Worm (Caenorhabditis elegans) whole organism, L1 larva: ENCODE measurements around the gene W03F9.11.

Experiments used
- C04F5.9 ChIP-seq: sonication (generic microtip); optimal IDR thresholded peaks from 2 replicates; lab custom pipeline; 2016; ENCODE audit warnings: missing genetic modification characterization, missing compliant biosample characterization
- F16B12.6 ChIP-seq: fragments of 150-350 bp; optimal IDR thresholded peaks from 2 replicates; lab custom pipeline; 2014; ENCODE audit warnings: missing biosample characterization, missing genetic modification characterization
- aha-1 ChIP-seq: fragments of 150-350 bp; optimal IDR thresholded peaks from 2 replicates; lab custom pipeline; 2014; ENCODE audit warnings: missing biosample characterization, missing genetic modification characterization
- blmp-1 ChIP-seq: fragments of 150-350 bp; optimal IDR thresholded peaks from 2 replicates; lab custom pipeline; 2014; ENCODE audit warnings: missing biosample characterization, missing genetic modification characterization
- ceh-63 ChIP-seq: fragments of 200-800 bp; sonication (Bioruptor generic); optimal IDR thresholded peaks from 2 replicates; lab custom pipeline; 2018; ENCODE audit warnings: mild to moderate bottlenecking, missing genetic modification characterization, missing compliant biosample characterization
- ceh-8 ChIP-seq: fragments of 200-800 bp; sonication (Bioruptor generic); optimal IDR thresholded peaks from 2 replicates; lab custom pipeline; 2018; ENCODE audit warnings: mild to moderate bottlenecking, missing genetic modification characterization, moderate library complexity, missing compliant biosample characterization
- ceh-82 ChIP-seq, 3 experiments: fragments of 150-350 bp in 1 of 3; sonication (generic microtip) in 2 of 3; optimal IDR thresholded peaks; 2 replicates each; lab custom pipeline; 2014 to 2017; ENCODE audit warnings: missing biosample characterization in 3 of 3, missing genetic modification characterization in 3 of 3
- ceh-88 ChIP-seq: fragments of 200-800 bp; sonication (Bioruptor generic); IDR thresholded peaks from 2 replicates; pipeline ENCODE4 v1.3.6; 2022; ENCODE audit warnings: missing genetic modification characterization, missing compliant biosample characterization
- elt-2 ChIP-seq: sonication (generic microtip); optimal IDR thresholded peaks from 2 replicates; lab custom pipeline; 2016; ENCODE audit warnings: missing genetic modification characterization, mild to moderate bottlenecking, inconsistent platforms, missing compliant biosample characterization, missing genetic modification reagents
- fkh-8 ChIP-seq: sonication (generic microtip); optimal IDR thresholded peaks from 2 replicates; lab custom pipeline; 2016; ENCODE audit warnings: mild to moderate bottlenecking, missing genetic modification characterization, missing compliant biosample characterization
- fos-1 ChIP-seq: fragments of 150-350 bp; optimal IDR thresholded peaks from 2 replicates; lab custom pipeline; 2014; ENCODE audit warnings: missing biosample characterization, missing genetic modification characterization
- hlh-4 ChIP-seq: sonication (generic microtip); optimal IDR thresholded peaks from 2 replicates; lab custom pipeline; 2016; ENCODE audit warnings: mild to moderate bottlenecking, missing genetic modification characterization, missing compliant biosample characterization
- hpl-2 ChIP-seq: fragments of 150-350 bp; optimal IDR thresholded peaks from 2 replicates; lab custom pipeline; 2014; ENCODE audit warnings: missing biosample characterization, missing genetic modification reagents, missing genetic modification characterization
- jun-1 ChIP-seq: fragments of 150-350 bp; optimal IDR thresholded peaks from 2 replicates; lab custom pipeline; 2014; ENCODE audit warnings: missing biosample characterization, missing genetic modification reagents, missing genetic modification characterization
- lin-14 ChIP-seq: fragments of 200-800 bp; sonication (Bioruptor generic); optimal IDR thresholded peaks from 2 replicates; lab custom pipeline; 2018; ENCODE audit warnings: mild to moderate bottlenecking, missing genetic modification characterization, moderate library complexity, missing compliant biosample characterization
- lin-35 ChIP-seq, 2 experiments: fragments of 150-350 bp; optimal IDR thresholded peaks; 2 replicates each; lab custom pipeline; 2014; ENCODE audit warnings: missing biosample characterization in 2 of 2, missing genetic modification characterization in 2 of 2, missing genetic modification reagents in 2 of 2
- lin-39 ChIP-seq: fragments of 150-350 bp; optimal IDR thresholded peaks from 2 replicates; lab custom pipeline; 2014; ENCODE audit warnings: missing biosample characterization, missing genetic modification reagents, missing genetic modification characterization
- lir-3 ChIP-seq: sonication (generic microtip); optimal IDR thresholded peaks from 2 replicates; lab custom pipeline; 2016; ENCODE audit warnings: mild to moderate bottlenecking, missing genetic modification characterization, moderate library complexity, missing compliant biosample characterization; ENCODE audit not compliant: poor library complexity
- mab-9 ChIP-seq: fragments of 200-800 bp; sonication (Bioruptor generic); IDR thresholded peaks from 2 replicates; pipeline ENCODE4 v1.3.6; 2022; ENCODE audit warnings: missing genetic modification reagents, missing genetic modification characterization, missing compliant biosample characterization
- mdl-1 ChIP-seq, 2 experiments: fragments of 150-350 bp; optimal IDR thresholded peaks; 2 replicates each; lab custom pipeline; 2014 to 2017; ENCODE audit warnings: missing biosample characterization in 2 of 2, missing genetic modification characterization in 2 of 2, inconsistent platforms in 1 of 2
- nhr-12 ChIP-seq: sonication (generic microtip); optimal IDR thresholded peaks from 2 replicates; lab custom pipeline; 2017; ENCODE audit warnings: missing biosample characterization, missing genetic modification characterization
- nhr-237 ChIP-seq: fragments of 150-350 bp; optimal IDR thresholded peaks from 2 replicates; lab custom pipeline; 2014; ENCODE audit warnings: missing biosample characterization, missing genetic modification characterization
- nhr-28 ChIP-seq: fragments of 150-350 bp; optimal IDR thresholded peaks from 2 replicates; lab custom pipeline; 2014; ENCODE audit warnings: missing biosample characterization, missing genetic modification characterization
- nhr-76 ChIP-seq: sonication (generic microtip); optimal IDR thresholded peaks from 2 replicates; lab custom pipeline; 2017; ENCODE audit warnings: missing biosample characterization, missing genetic modification characterization
- nhr-77 ChIP-seq: fragments of 150-350 bp; optimal IDR thresholded peaks from 2 replicates; lab custom pipeline; 2014; ENCODE audit warnings: missing biosample characterization, missing genetic modification characterization
- nhr-85 ChIP-seq: sonication (generic microtip); peaks from one replicate; lab custom pipeline; 2016; ENCODE audit warnings: missing genetic modification characterization, inconsistent platforms, missing compliant biosample characterization
- nhr-90 ChIP-seq: sonication (generic microtip); optimal IDR thresholded peaks from 2 replicates; lab custom pipeline; 2016; ENCODE audit warnings: mild to moderate bottlenecking, missing genetic modification characterization, missing compliant biosample characterization; ENCODE audit not compliant: poor library complexity
- rnt-1 ChIP-seq: sonication (generic microtip); optimal IDR thresholded peaks from 2 replicates; lab custom pipeline; 2016; ENCODE audit warnings: mild to moderate bottlenecking, missing genetic modification characterization, moderate library complexity, missing compliant biosample characterization
- snpc-4 ChIP-seq: fragments of 150-350 bp; optimal IDR thresholded peaks from 2 replicates; lab custom pipeline; 2014; ENCODE audit warnings: missing biosample characterization, missing genetic modification characterization
- snu-23 ChIP-seq: sonication (generic microtip); optimal IDR thresholded peaks from 2 replicates; lab custom pipeline; 2016; ENCODE audit warnings: missing genetic modification characterization, missing compliant biosample characterization
- sptf-1 ChIP-seq: fragments of 150-350 bp; optimal IDR thresholded peaks from 2 replicates; lab custom pipeline; 2014; ENCODE audit warnings: missing biosample characterization, missing genetic modification characterization
- sup-37 ChIP-seq: fragments of 200-800 bp; sonication (Bioruptor generic); optimal IDR thresholded peaks from 2 replicates; lab custom pipeline; 2018; ENCODE audit warnings: mild to moderate bottlenecking, missing genetic modification characterization, missing compliant biosample characterization
- swsn-7 ChIP-seq: sonication (generic microtip); optimal IDR thresholded peaks from 2 replicates; lab custom pipeline; 2016; ENCODE audit warnings: missing genetic modification characterization, missing compliant biosample characterization
- tbx-2 ChIP-seq: sonication (generic microtip); optimal IDR thresholded peaks from 2 replicates; lab custom pipeline; 2016; ENCODE audit warnings: missing genetic modification characterization, missing compliant biosample characterization
- tlp-1 ChIP-seq: fragments of 150-350 bp; optimal IDR thresholded peaks from 2 replicates; lab custom pipeline; 2014; ENCODE audit warnings: missing biosample characterization, missing genetic modification characterization
- unc-30 ChIP-seq: sonication (generic microtip); optimal IDR thresholded peaks from 2 replicates; lab custom pipeline; 2017; ENCODE audit warnings: missing biosample characterization, missing genetic modification characterization
- unc-62 ChIP-seq: fragments of 150-350 bp; optimal IDR thresholded peaks from 2 replicates; lab custom pipeline; 2014; ENCODE audit warnings: missing biosample characterization, missing genetic modification reagents, missing genetic modification characterization
- unc-86 ChIP-seq: sonication (generic microtip); optimal IDR thresholded peaks from 2 replicates; lab custom pipeline; 2016; ENCODE audit warnings: missing genetic modification characterization, missing compliant biosample characterization
- unc-98 ChIP-seq: fragments of 200-800 bp; sonication (Bioruptor generic); IDR thresholded peaks from 2 replicates; pipeline ENCODE4 v1.3.6; 2022; ENCODE audit warnings: missing genetic modification characterization, missing compliant biosample characterization
- vab-15 ChIP-seq: sonication (generic microtip); optimal IDR thresholded peaks from 2 replicates; lab custom pipeline; 2017; ENCODE audit warnings: missing genotype, mild to moderate bottlenecking, missing genetic modification characterization, missing compliant biosample characterization
- xbp-1 ChIP-seq: sonication (generic microtip); optimal IDR thresholded peaks from 2 replicates; lab custom pipeline; 2016; ENCODE audit warnings: missing genetic modification characterization, missing compliant biosample characterization
- zag-1 ChIP-seq: fragments of 150-350 bp; optimal IDR thresholded peaks from 2 replicates; lab custom pipeline; 2014; ENCODE audit warnings: missing biosample characterization, missing genetic modification characterization
- zip-4 ChIP-seq: fragments of 200-800 bp; sonication (Bioruptor generic); optimal IDR thresholded peaks from 2 replicates; lab custom pipeline; 2018; ENCODE audit warnings: mild to moderate bottlenecking, missing genetic modification characterization, moderate library complexity, missing compliant biosample characterization
- ztf-11 ChIP-seq, 2 experiments: sonication (generic microtip); optimal IDR thresholded peaks; 2 replicates each; lab custom pipeline; 2016 to 2017; ENCODE audit warnings: missing genetic modification characterization in 2 of 2, missing biosample characterization in 1 of 2, missing compliant biosample characterization in 1 of 2

Gene W03F9.11

DNA sequence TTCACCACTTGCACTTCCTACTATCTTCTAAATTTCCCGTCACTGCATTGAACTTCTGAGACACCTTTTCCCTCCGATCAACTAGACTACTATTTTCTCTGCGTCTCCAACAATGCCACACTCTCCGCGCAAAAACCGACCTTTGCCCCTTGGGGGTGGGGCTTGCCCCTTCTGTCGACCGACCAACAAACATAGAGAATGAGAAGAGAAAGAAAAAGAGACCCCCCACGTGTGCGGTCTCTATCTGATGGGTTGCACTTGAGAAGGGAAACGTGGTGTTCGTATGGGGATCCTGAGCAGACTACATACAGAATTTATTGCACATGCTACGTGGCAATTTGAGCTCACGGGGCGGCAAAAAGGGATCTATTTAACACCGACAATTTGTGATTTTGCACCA lies 14.1 kb upstream of the W03F9.11 start (continued):
- TF ChIP-seq sup-37 (GFP tag; lab: Kevin White, UChicago), result no peak
- TF ChIP-seq hlh-4 (tag; lab: Kevin White, UChicago), result no peak
- TF ChIP-seq mdl-1 (tag; optimal IDR thresholded peaks at IDR 0.05; lab: Kevin White, UChicago), result peak in 1 of 2 experiments; percentile 77
- TF ChIP-seq snu-23 (GFP tag; lab: Kevin White, UChicago), result peak; percentile 33
- TF ChIP-seq xbp-1 (tag; lab: Kevin White, UChicago), result no peak
- TF ChIP-seq mab-9 (GFP tag; lab: Robert Waterston, UW), result no peak
- no peak for TF ChIP-seq C04F5.9
- peak in 1 of 2 experiments; percentile 40 for TF ChIP-seq lin-35 (GFP tag; optimal IDR thresholded peaks at IDR 0.05; lab: Kevin White, UChicago)
- no peak for TF ChIP-seq ceh-63 (GFP tag; lab: Kevin White, UChicago)
- no peak for TF ChIP-seq unc-86 (tag; lab: Kevin White, UChicago)
- TF ChIP-seq unc-98 (GFP tag; lab: Robert Waterston, UW), result no peak
- TF ChIP-seq fkh-8, result no peak
- TF ChIP-seq ceh-82 (tag; optimal IDR thresholded peaks at IDR 0.05; lab: Kevin White, UChicago), result peak in 1 of 3 experiments; percentile 14
- TF ChIP-seq nhr-28 (tag; lab: Kevin White, UChicago), result no peak
- TF ChIP-seq ceh-88 (GFP tag; lab: Robert Waterston, UW), result no peak
- TF ChIP-seq nhr-85 (tag; lab: Kevin White, UChicago), result peak; percentile 72
- no peak for TF ChIP-seq vab-15 (tag; lab: Kevin White, UChicago)
- no peak for TF ChIP-seq nhr-237
- no peak for TF ChIP-seq fos-1 (tag; lab: Kevin White, UChicago)
- no peak for TF ChIP-seq lin-39 (tag; lab: Kevin White, UChicago)
- no peak for TF ChIP-seq nhr-77 (tag; lab: Kevin White, UChicago)
- TF ChIP-seq hpl-2 (GFP tag; lab: Kevin White, UChicago), result no peak
- no peak for TF ChIP-seq unc-62 (GFP tag; lab: Kevin White, UChicago)
- TF ChIP-seq nhr-76 (tag; lab: Kevin White, UChicago), result no peak
- TF ChIP-seq blmp-1 (tag; lab: Kevin White, UChicago), result no peak
- no peak for TF ChIP-seq F16B12.6 (tag; lab: Kevin White, UChicago)
- TF ChIP-seq jun-1 (tag; lab: Kevin White, UChicago), result no peak
- TF ChIP-seq unc-30 (tag; lab: Kevin White, UChicago), result no peak
- no peak for TF ChIP-seq elt-2 (tag; lab: Kevin White, UChicago)
- TF ChIP-seq tbx-2, result peak; percentile 31
- TF ChIP-seq swsn-7, result peak; percentile 16
- TF ChIP-seq ztf-11 (tag; optimal IDR thresholded peaks at IDR 0.05; lab: Kevin White, UChicago), result no peak

DNA sequence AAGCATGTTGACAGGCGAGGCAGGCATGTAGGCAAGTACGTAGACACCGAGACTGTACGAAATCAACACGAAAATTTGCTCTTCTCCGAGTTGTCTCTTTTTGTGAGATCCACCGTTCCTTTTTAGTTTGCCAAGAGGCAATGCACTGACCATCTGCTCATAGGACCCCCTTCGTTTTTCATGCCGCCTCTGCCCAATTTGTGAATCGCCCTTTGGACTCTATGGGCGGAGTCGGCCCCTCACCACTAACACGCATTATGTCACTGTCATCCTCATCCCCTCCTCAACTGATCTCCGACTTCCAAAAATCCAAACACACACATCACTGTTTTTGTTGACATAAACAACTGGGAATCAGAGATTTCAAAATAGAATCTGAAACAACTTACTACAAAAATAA lies 12.7 kb upstream of the W03F9.11 start:
- TF ChIP-seq nhr-90 (tag; lab: Kevin White, UChicago) (no peak), sptf-1 (tag; lab: Kevin White, UChicago) (no peak), aha-1 (tag; lab: Kevin White, UChicago) (no peak), vab-15 (tag; lab: Kevin White, UChicago) (no peak), fkh-8 (no peak), lin-14 (GFP tag; lab: Kevin White, UChicago) (no peak), jun-1 (tag; lab: Kevin White, UChicago) (no peak), tlp-1 (no peak), nhr-12 (tag; lab: Kevin White, UChicago) (no peak), tbx-2 (no peak), ceh-82 (tag; optimal IDR thresholded peaks at IDR 0.05; lab: Kevin White, UChicago) (no peak), snpc-4 (tag; lab: Kevin White, UChicago) (no peak), unc-86 (tag; lab: Kevin White, UChicago) (no peak), rnt-1 (tag; lab: Kevin White, UChicago) (no peak), unc-62 (GFP tag; lab: Kevin White, UChicago) (no peak), ceh-8 (no peak), fos-1 (tag; lab: Kevin White, UChicago) (no peak), zag-1 (tag; lab: Kevin White, UChicago) (no peak), zip-4 (GFP tag; lab: Kevin White, UChicago) (no peak), lir-3 (tag; lab: Kevin White, UChicago) (no peak)
